Fruit fly (Drosophila melanogaster): ENCODE measurements around the gene CG46426.

The CG46426 gene

DNA sequence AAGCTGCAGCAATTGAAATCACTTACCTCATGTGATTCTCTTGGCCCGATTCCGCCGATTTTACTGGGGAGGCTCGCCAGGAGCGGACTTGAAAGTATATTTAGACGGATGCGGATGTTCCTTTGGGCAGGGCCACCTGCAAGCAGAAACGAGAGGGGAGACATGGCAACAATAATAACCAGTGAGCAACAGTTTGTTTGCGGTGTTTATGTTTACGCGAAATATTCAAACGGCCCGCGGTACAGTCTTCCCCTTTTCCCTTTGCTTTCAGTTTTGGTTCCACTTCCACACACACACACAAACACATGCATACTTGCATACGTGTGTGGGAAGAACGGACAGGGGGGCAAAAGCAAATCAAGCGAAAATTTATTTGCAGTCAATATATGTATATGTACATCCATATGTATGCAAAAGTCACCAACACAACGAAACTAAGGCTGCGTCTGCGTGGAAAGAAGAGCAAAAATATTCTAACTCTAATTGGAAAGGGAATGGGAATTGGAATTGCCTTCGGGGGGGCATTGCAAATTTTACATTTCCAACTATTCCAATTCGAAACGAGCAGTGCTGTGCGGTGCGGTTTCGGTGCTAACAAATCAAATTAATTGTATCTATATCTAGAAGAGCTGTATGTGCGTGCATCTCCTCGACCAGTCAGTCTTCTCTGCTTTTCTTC, 36.5 kb upstream of the CG46426 start (continued):
- TF ChIP-seq ey (GFP tag; optimal IDR thresholded peaks at IDR 0.05) (no peak), Dfd (GFP tag; optimal IDR thresholded peaks at IDR 0.05) (no peak), lola (GFP tag; optimal IDR thresholded peaks at IDR 0.05) (no peak), psq (GFP tag; optimal IDR thresholded peaks at IDR 0.05) (no peak), CrebA (GFP tag; optimal IDR thresholded peaks at IDR 0.05; ENCODE audit: borderline replicate concordance) (no peak), h (GFP tag; optimal IDR thresholded peaks at IDR 0.05) (no peak), GATAd (GFP tag; optimal IDR thresholded peaks at IDR 0.05) (no peak), Abd-B (GFP tag; optimal IDR thresholded peaks at IDR 0.05) (no peak), Myc (optimal IDR thresholded peaks at IDR 0.05) (no peak), Hr78 (GFP tag; optimal IDR thresholded peaks at IDR 0.05) (no peak), Hnf4 (GFP tag; optimal IDR thresholded peaks at IDR 0.05) (no peak)

DNA sequence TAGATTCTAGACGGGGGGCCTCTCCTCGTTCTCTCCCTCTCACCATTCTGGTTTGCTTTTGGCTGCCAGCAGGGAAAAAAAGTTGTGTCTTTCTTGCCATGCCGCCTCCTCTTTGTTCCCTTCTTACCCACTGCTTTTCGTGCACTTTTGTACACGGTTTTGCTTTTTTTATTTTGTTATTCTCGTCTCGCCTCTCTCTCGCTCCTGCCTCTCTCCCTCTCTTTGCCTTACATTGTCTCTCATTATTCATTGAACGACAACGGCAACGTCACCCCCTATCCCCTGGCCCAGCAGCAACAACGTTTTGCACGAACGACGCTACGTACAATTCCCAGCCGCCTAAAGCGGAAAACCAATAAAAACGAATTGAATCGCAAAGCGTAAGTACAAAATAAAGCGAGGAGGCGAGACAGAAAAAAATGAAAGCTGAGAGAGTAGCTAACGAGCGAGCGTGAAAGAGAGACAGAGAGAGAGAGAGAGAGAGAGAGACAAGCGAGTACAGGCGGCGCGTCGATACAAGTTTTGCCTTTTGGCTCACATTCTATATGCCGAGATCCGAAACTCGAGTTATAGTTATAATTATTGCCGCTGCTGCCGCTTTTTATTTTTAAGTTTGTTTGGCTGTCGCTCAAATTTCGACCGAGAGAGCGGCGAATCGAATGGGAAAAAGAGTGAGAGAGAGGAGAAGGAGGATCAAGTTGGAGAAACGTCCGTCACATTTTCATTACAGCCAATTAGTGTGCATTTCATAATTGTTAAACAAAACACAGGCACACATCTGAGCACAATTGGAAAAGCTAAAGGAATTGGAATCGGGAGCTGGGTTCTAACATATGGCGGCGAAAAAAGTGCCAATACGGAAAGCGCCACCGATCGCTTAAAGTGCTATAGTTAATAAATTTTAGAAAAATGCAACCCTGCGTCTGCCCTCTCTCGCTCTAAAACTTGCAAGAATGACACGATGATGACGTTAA, 35.6 kb upstream of the CG46426 start:
- TF ChIP-seq lola (GFP tag; optimal IDR thresholded peaks at IDR 0.05) (no peak), HLH106 (tag; optimal IDR thresholded peaks at IDR 0.05) (peak; percentile 27), jim (GFP tag; optimal IDR thresholded peaks at IDR 0.05) (peak; percentile 98), dl (GFP tag; optimal IDR thresholded peaks at IDR 0.05; ENCODE audit: insufficient read depth in 1 of 2, partially characterized antibody in 2 of 2) (peak; percentile 73 to 88), Mio (GFP tag; optimal IDR thresholded peaks at IDR 0.05) (peak; percentile 47), Vsx2 (GFP tag; optimal IDR thresholded peaks at IDR 0.05; ENCODE audit: partially characterized antibody) (peak; percentile 92), Myc (optimal IDR thresholded peaks at IDR 0.05) (no peak), dmrt93B (GFP tag; optimal IDR thresholded peaks at IDR 0.05) (no peak), Hr78 (GFP tag; optimal IDR thresholded peaks at IDR 0.05) (no peak), tai (GFP tag; optimal IDR thresholded peaks at IDR 0.05) (no peak), Sp1 (GFP tag; optimal IDR thresholded peaks at IDR 0.05) (peak; percentile 75), brk (GFP tag; optimal IDR thresholded peaks at IDR 0.05) (peak; percentile 83), ey (GFP tag; optimal IDR thresholded peaks at IDR 0.05) (peak; percentile 24), GATAd (GFP tag; optimal IDR thresholded peaks at IDR 0.05) (no peak), Dfd (GFP tag; optimal IDR thresholded peaks at IDR 0.05) (no peak), pan (optimal IDR thresholded peaks at IDR 0.05) (no peak), CG32264 (GFP tag; optimal IDR thresholded peaks at IDR 0.05) (peak; percentile 78), sage (GFP tag; optimal IDR thresholded peaks at IDR 0.05) (peak; percentile 79), N (GFP tag; optimal IDR thresholded peaks at IDR 0.05) (no peak), Jra (GFP tag; optimal IDR thresholded peaks at IDR 0.05) (peak; percentile 86), CG9705 (GFP tag; optimal IDR thresholded peaks at IDR 0.05) (peak; percentile 35), rgr (GFP tag; optimal IDR thresholded peaks at IDR 0.05) (peak; percentile 64), Rel (GFP tag; optimal IDR thresholded peaks at IDR 0.05) (peak; percentile 94), Rel (tag; optimal IDR thresholded peaks at IDR 0.05) (peak; percentile 74), usp (GFP tag; optimal IDR thresholded peaks at IDR 0.05) (no peak), Hnf4 (GFP tag; optimal IDR thresholded peaks at IDR 0.05) (peak; percentile 63), br (GFP tag; optimal IDR thresholded peaks at IDR 0.05) (peak; percentile 81), OdsH (GFP tag; optimal IDR thresholded peaks at IDR 0.05) (peak; percentile 37), fru (GFP tag; optimal IDR thresholded peaks at IDR 0.05) (peak; percentile 64), dsf (GFP tag; optimal IDR thresholded peaks at IDR 0.05; ENCODE audit: borderline replicate concordance) (no peak), h (GFP tag; optimal IDR thresholded peaks at IDR 0.05) (peak; percentile 68), foxo (GFP tag; optimal IDR thresholded peaks at IDR 0.05) (peak; percentile 24 to 58), Hr83 (GFP tag; optimal IDR thresholded peaks at IDR 0.05; ENCODE audit: poor library complexity, severe bottlenecking) (peak; percentile 11), psq (GFP tag; optimal IDR thresholded peaks at IDR 0.05) (peak; percentile 100), woc (GFP tag; optimal IDR thresholded peaks at IDR 0.05) (peak; percentile 43), Dif (GFP tag; optimal IDR thresholded peaks at IDR 0.05; ENCODE audit: partially characterized antibody) (peak; percentile 90), CrebA (GFP tag; optimal IDR thresholded peaks at IDR 0.05; ENCODE audit: borderline replicate concordance) (peak; percentile 93), Abd-B (GFP tag; optimal IDR thresholded peaks at IDR 0.05) (no peak), sv (GFP tag; optimal IDR thresholded peaks at IDR 0.05) (no peak)

All from whole organism, wandering third instar larva.